Worm (Caenorhabditis elegans) whole organism, late embryonic: Measurements from ENCODE around the gene atf-2.
A peak's percentile ranks its signal among the peaks of the same experiment; 100 is the strongest.

Experiments
- C08G9.2 ChIP-seq: sonication (generic microtip); optimal IDR thresholded peaks from 2 replicates; lab custom pipeline; 2016; ENCODE audit warnings: mild to moderate bottlenecking, missing genetic modification characterization, moderate library complexity, missing compliant biosample characterization
- C38D4.7 ChIP-seq: fragments of 200-800 bp; sonication (Bioruptor generic); optimal IDR thresholded peaks from 2 replicates; lab custom pipeline; 2018; ENCODE audit warnings: mild to moderate bottlenecking, missing genetic modification characterization, moderate library complexity, missing compliant biosample characterization
- K02D7.2 ChIP-seq: sonication (generic microtip); optimal IDR thresholded peaks from 2 replicates; lab custom pipeline; 2017; ENCODE audit warnings: mild to moderate bottlenecking, missing genetic modification characterization, missing compliant biosample characterization
- ama-1 ChIP-seq: fragments of 150-350 bp; optimal IDR thresholded peaks from 2 replicates; lab custom pipeline; 2014
- ceh-18 ChIP-seq: sonication (generic microtip); optimal IDR thresholded peaks from 2 replicates; lab custom pipeline; 2016; ENCODE audit warnings: missing genetic modification characterization, missing compliant biosample characterization
- ceh-19 ChIP-seq: fragments of 200-800 bp; sonication (Bioruptor generic); optimal IDR thresholded peaks from 2 replicates; lab custom pipeline; 2018; ENCODE audit warnings: mild to moderate bottlenecking, missing genetic modification characterization, missing compliant biosample characterization
- ceh-24 ChIP-seq: sonication (generic microtip); optimal IDR thresholded peaks from 2 replicates; lab custom pipeline; 2016; ENCODE audit warnings: mild to moderate bottlenecking, missing genetic modification characterization, missing compliant biosample characterization
- ceh-31 ChIP-seq: sonication (generic microtip); optimal IDR thresholded peaks from 2 replicates; lab custom pipeline; 2016; ENCODE audit warnings: missing genetic modification characterization, missing compliant biosample characterization
- ceh-34 ChIP-seq: sonication (generic microtip); optimal IDR thresholded peaks from 2 replicates; lab custom pipeline; 2016; ENCODE audit warnings: mild to moderate bottlenecking, missing genetic modification characterization, missing compliant biosample characterization
- ceh-6 ChIP-seq: fragments of 200-800 bp; sonication (Bioruptor generic); optimal IDR thresholded peaks from 2 replicates; lab custom pipeline; 2018; ENCODE audit warnings: mild to moderate bottlenecking, missing genetic modification characterization, missing compliant biosample characterization
- ceh-9 ChIP-seq: sonication (generic microtip); optimal IDR thresholded peaks from 2 replicates; lab custom pipeline; 2016; ENCODE audit warnings: mild to moderate bottlenecking, missing genetic modification characterization, inconsistent platforms, missing compliant biosample characterization
- elt-2 ChIP-seq: sonication (generic microtip); optimal IDR thresholded peaks from 2 replicates; lab custom pipeline; 2016; ENCODE audit warnings: missing genetic modification reagents, missing genetic modification characterization, missing compliant biosample characterization
- elt-4 ChIP-seq: sonication (generic microtip); optimal IDR thresholded peaks from 2 replicates; lab custom pipeline; 2016; ENCODE audit warnings: missing genetic modification characterization, missing compliant biosample characterization
- ets-4 ChIP-seq: sonication (generic microtip); optimal IDR thresholded peaks from 2 replicates; lab custom pipeline; 2016; ENCODE audit warnings: missing genetic modification characterization, missing compliant biosample characterization
- eyg-1 ChIP-seq: sonication (generic microtip); optimal IDR thresholded peaks from 2 replicates; lab custom pipeline; 2016; ENCODE audit warnings: missing genotype, missing genetic modification characterization, missing compliant biosample characterization
- fax-1 ChIP-seq: sonication (generic microtip); optimal IDR thresholded peaks from 2 replicates; lab custom pipeline; 2016; ENCODE audit warnings: missing genotype, missing genetic modification characterization, missing compliant biosample characterization
- fkh-10 ChIP-seq: fragments of 150-350 bp; optimal IDR thresholded peaks from 2 replicates; lab custom pipeline; 2014; ENCODE audit warnings: missing biosample characterization, missing genetic modification reagents, missing genetic modification characterization
- fkh-6 ChIP-seq: sonication (generic microtip); optimal IDR thresholded peaks from 2 replicates; lab custom pipeline; 2016; ENCODE audit warnings: missing genetic modification characterization, missing compliant biosample characterization
- gmeb-2 ChIP-seq: sonication (generic microtip); optimal IDR thresholded peaks from 2 replicates; lab custom pipeline; 2016; ENCODE audit warnings: missing genetic modification characterization, inconsistent platforms, missing compliant biosample characterization
- hlh-13 ChIP-seq: fragments of 200-800 bp; sonication (Bioruptor generic); optimal IDR thresholded peaks from 2 replicates; lab custom pipeline; 2018; ENCODE audit warnings: mild to moderate bottlenecking, missing genetic modification characterization, missing compliant biosample characterization
- hlh-8 ChIP-seq: sonication (generic microtip); optimal IDR thresholded peaks from 2 replicates; lab custom pipeline; 2016; ENCODE audit warnings: missing genotype, missing genetic modification characterization, missing compliant biosample characterization
- lin-11 ChIP-seq: fragments of 200-800 bp; sonication (Bioruptor generic); optimal IDR thresholded peaks from 2 replicates; lab custom pipeline; 2018; ENCODE audit warnings: mild to moderate bottlenecking, missing genetic modification characterization, missing compliant biosample characterization
- madf-2 ChIP-seq: sonication (generic microtip); optimal IDR thresholded peaks from 2 replicates; lab custom pipeline; 2017; ENCODE audit warnings: missing genetic modification characterization, missing compliant biosample characterization
- mec-3 ChIP-seq: sonication (generic microtip); optimal IDR thresholded peaks from 2 replicates; lab custom pipeline; 2016; ENCODE audit warnings: borderline replicate concordance, missing genetic modification characterization, missing compliant biosample characterization
- nhr-11 ChIP-seq: fragments of 150-350 bp; optimal IDR thresholded peaks from 2 replicates; lab custom pipeline; 2014; ENCODE audit warnings: missing biosample characterization, missing genetic modification characterization
- nhr-232 ChIP-seq: sonication (generic microtip); optimal IDR thresholded peaks from 2 replicates; lab custom pipeline; 2016; ENCODE audit warnings: missing genetic modification characterization, missing compliant biosample characterization
- pag-3 ChIP-seq: sonication (generic microtip); optimal IDR thresholded peaks from 2 replicates; lab custom pipeline; 2016; ENCODE audit warnings: missing compliant biosample characterization, missing genetic modification characterization, borderline replicate concordance
- pha-2 ChIP-seq: sonication (generic microtip); optimal IDR thresholded peaks from 2 replicates; lab custom pipeline; 2017; ENCODE audit warnings: mild to moderate bottlenecking, missing genetic modification characterization, missing compliant biosample characterization
- pha-4 ChIP-seq: fragments of 150-350 bp; optimal IDR thresholded peaks from 2 replicates; lab custom pipeline; 2018; ENCODE audit warnings: missing biosample characterization, missing genetic modification reagents, missing genetic modification characterization
- pros-1 ChIP-seq: fragments of 150-350 bp; optimal IDR thresholded peaks from 2 replicates; lab custom pipeline; 2014; ENCODE audit warnings: missing biosample characterization, missing genetic modification reagents, missing genetic modification characterization
- rnt-1 ChIP-seq: sonication (generic microtip); optimal IDR thresholded peaks from 2 replicates; lab custom pipeline; 2016; ENCODE audit warnings: missing genetic modification characterization, missing compliant biosample characterization
- sox-2 ChIP-seq: fragments of 200-800 bp; sonication (Bioruptor generic); IDR thresholded peaks from 2 replicates; pipeline ENCODE4 v1.3.6; 2022; ENCODE audit warnings: missing genetic modification reagents, missing genetic modification characterization, missing compliant biosample characterization
- syd-9 ChIP-seq: sonication (generic microtip); optimal IDR thresholded peaks from 2 replicates; lab custom pipeline; 2016; ENCODE audit warnings: mild to moderate bottlenecking, missing genetic modification characterization, moderate library complexity, missing compliant biosample characterization
- ttx-3 ChIP-seq: sonication (generic microtip); optimal IDR thresholded peaks from 2 replicates; lab custom pipeline; 2016; ENCODE audit warnings: missing genetic modification reagents, missing genetic modification characterization, missing compliant biosample characterization
- unc-3 ChIP-seq, 2 experiments: fragments of 200-800 bp in 1 of 2; sonication (Bioruptor generic) in 1 of 2; sonication (generic microtip) in 1 of 2; conservative IDR thresholded peaks in 1 of 2; optimal IDR thresholded peaks in 1 of 2; 2 replicates each; pipeline versions ENCODE4 v1.3.6 to Lab custom; 2016 to 2022; ENCODE audit warnings: missing compliant biosample characterization in 2 of 2, missing genetic modification characterization in 2 of 2, missing genetic modification reagents in 1 of 2
- unc-42 ChIP-seq: sonication (generic microtip); optimal IDR thresholded peaks from 2 replicates; lab custom pipeline; 2016; ENCODE audit warnings: missing genotype, missing genetic modification characterization, missing compliant biosample characterization
- unc-55 ChIP-seq: sonication (generic microtip); optimal IDR thresholded peaks from 2 replicates; lab custom pipeline; 2017; ENCODE audit warnings: missing biosample characterization, missing genetic modification reagents, missing genetic modification characterization
- zip-5 ChIP-seq: sonication (generic microtip); optimal IDR thresholded peaks from 2 replicates; lab custom pipeline; 2016; ENCODE audit warnings: missing genetic modification characterization, missing compliant biosample characterization
- ztf-16 ChIP-seq: sonication (generic microtip); optimal IDR thresholded peaks from 2 replicates; lab custom pipeline; 2017; ENCODE audit warnings: missing genetic modification characterization, missing compliant biosample characterization

Gene atf-2

DNA sequence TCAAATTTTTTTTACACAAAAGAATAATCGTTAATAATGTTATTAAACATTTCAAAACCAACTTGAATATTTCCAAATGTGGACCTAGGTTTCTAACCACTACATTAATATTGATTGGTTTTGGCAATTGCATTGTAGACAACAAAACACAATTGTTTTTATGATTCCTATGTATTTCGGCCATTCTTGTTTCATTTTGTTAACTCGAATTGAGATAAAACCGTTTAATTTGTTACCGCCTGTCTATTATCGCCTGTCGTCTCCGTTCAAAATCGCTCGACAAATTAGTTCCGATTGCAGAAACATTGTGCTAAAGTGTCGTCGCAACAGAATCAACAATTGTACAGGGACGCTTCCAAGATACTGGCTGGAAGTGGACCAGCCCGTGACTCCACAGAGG, 18.9 kb downstream of the atf-2 start, which contains the start of gene let-19:
let-19 (plus strand) TSS at position 301 of the 400 bp plus-strand sequence.
- no peak for TF ChIP-seq unc-55 (GFP tag; lab: Kevin White, UChicago)
- TF ChIP-seq ceh-18 (tag; lab: Kevin White, UChicago), result no peak
- TF ChIP-seq pag-3 (tag; lab: Kevin White, UChicago), result no peak
- no peak for TF ChIP-seq fkh-6 (tag; lab: Kevin White, UChicago)
- TF ChIP-seq eyg-1 (tag; lab: Kevin White, UChicago), result no peak
- no peak for TF ChIP-seq sox-2 (GFP tag; lab: Robert Waterston, UW)

DNA sequence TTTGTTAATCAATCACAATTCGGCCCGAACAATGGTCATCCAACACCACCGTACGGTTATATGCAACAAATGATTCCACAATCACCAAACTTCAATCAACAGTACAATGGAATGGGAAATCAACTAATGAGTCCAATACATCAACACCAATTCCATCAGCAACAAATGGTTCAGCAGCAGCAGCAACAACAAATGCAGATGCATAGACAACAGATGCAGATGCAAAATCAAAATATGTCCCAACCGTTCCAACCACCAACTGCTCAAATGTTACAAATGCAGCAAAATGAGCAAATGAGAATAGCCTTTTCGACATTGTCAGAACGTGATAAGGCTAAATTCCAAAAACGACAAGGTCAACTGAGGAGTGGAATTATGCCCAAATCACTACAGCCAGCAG, 24.7 kb downstream of the atf-2 start:
- TF ChIP-seq ceh-18 (tag; lab: Kevin White, UChicago) (no peak), mec-3 (tag; lab: Kevin White, UChicago) (no peak), pha-4 (tag; lab: Kevin White, UChicago) (no peak), unc-42 (no peak), C08G9.2 (tag; lab: Kevin White, UChicago) (no peak), syd-9 (no peak), pha-2 (tag; lab: Kevin White, UChicago) (no peak), pros-1 (tag; lab: Kevin White, UChicago) (no peak), elt-4 (tag; lab: Kevin White, UChicago) (no peak), hlh-8 (no peak), gmeb-2 (tag; lab: Kevin White, UChicago) (no peak), unc-55 (GFP tag; lab: Kevin White, UChicago) (no peak), C38D4.7 (GFP tag; lab: Kevin White, UChicago) (no peak), sox-2 (GFP tag; lab: Robert Waterston, UW) (no peak), madf-2 (no peak), nhr-11 (tag; lab: Kevin White, UChicago) (no peak)

ce11 chrII:8783451-8783967, 31.7 kb downstream of the atf-2 start, which contains the start of gene sgn-1:
TSS of gene sgn-1 (minus strand) at chrII:8783670.
- TF ChIP-seq lin-11 (tag; lab: Kevin White, UChicago) (no peak), pag-3 (tag; lab: Kevin White, UChicago) (no peak), fax-1 (no peak), ttx-3 (tag; lab: Kevin White, UChicago) (no peak), K02D7.2 (tag; lab: Kevin White, UChicago) (no peak), mec-3 (tag; lab: Kevin White, UChicago) (no peak), hlh-13 (GFP tag; lab: Kevin White, UChicago) (no peak), rnt-1 (tag; lab: Kevin White, UChicago) (peak; percentile 37), ztf-16 (tag; lab: Kevin White, UChicago) (no peak), ceh-24 (no peak), ceh-34 (tag; lab: Kevin White, UChicago) (no peak), ceh-9 (tag; lab: Kevin White, UChicago) (no peak), unc-55 (GFP tag; lab: Kevin White, UChicago) (peak; percentile 93), unc-3 (GFP tag; conservative IDR thresholded peaks at IDR 0.05; lab: Robert Waterston, UW) (no peak), unc-3 (tag; optimal IDR thresholded peaks at IDR 0.05; lab: Kevin White, UChicago) (no peak), ama-1 (lab: Kevin White, UChicago) (no peak), zip-5 (tag; lab: Kevin White, UChicago) (no peak), ceh-31 (tag; lab: Kevin White, UChicago) (no peak), fkh-10 (GFP tag; lab: Kevin White, UChicago) (no peak), C08G9.2 (tag; lab: Kevin White, UChicago) (no peak), nhr-232 (tag; lab: Kevin White, UChicago) (no peak), ceh-6 (no peak), ets-4 (tag; lab: Kevin White, UChicago) (no peak), ceh-19 (GFP tag; lab: Kevin White, UChicago) (no peak), elt-2 (no peak), ceh-18 (tag; lab: Kevin White, UChicago) (peak; percentile 51), C38D4.7 (GFP tag; lab: Kevin White, UChicago) (no peak)
